Worm (Caenorhabditis elegans) whole organism, mixed stage, embryonic: Measurements from ENCODE around the gene sma-3.

Experiments used
- M03D4.4 ChIP-seq: sonication (generic microtip); optimal IDR thresholded peaks from 2 replicates; lab custom pipeline; 2017; ENCODE audit warnings: mild to moderate bottlenecking, missing genetic modification characterization, missing compliant biosample characterization
- bed-3 ChIP-seq: fragments of 200-800 bp; sonication (Bioruptor generic); optimal IDR thresholded peaks from 3 replicates; lab custom pipeline; 2018; ENCODE audit warnings: mild to moderate bottlenecking, missing genetic modification characterization, moderate library complexity, missing compliant biosample characterization
- blmp-1 ChIP-seq: fragments of 150-350 bp; optimal IDR thresholded peaks from 2 replicates; lab custom pipeline; 2014; ENCODE audit warnings: missing biosample characterization, missing genetic modification characterization
- ceh-39 ChIP-seq: fragments of 150-350 bp; optimal IDR thresholded peaks from 2 replicates; lab custom pipeline; 2014; ENCODE audit warnings: missing biosample characterization, missing genetic modification characterization
- ceh-43 ChIP-seq: fragments of 200-800 bp; sonication (Bioruptor generic); optimal IDR thresholded peaks from 2 replicates; lab custom pipeline; 2018; ENCODE audit warnings: mild to moderate bottlenecking, missing genetic modification characterization, moderate library complexity, missing compliant biosample characterization
- ceh-83 ChIP-seq: fragments of 200-800 bp; sonication (Bioruptor generic); optimal IDR thresholded peaks from 2 replicates; lab custom pipeline; 2018; ENCODE audit warnings: mild to moderate bottlenecking, missing genetic modification characterization, missing compliant biosample characterization
- ces-1 ChIP-seq: fragments of 150-350 bp; optimal IDR thresholded peaks from 2 replicates; lab custom pipeline; 2014; ENCODE audit warnings: missing biosample characterization, missing genetic modification reagents, missing genetic modification characterization
- cnd-1 ChIP-seq: fragments of 200-800 bp; sonication (Bioruptor generic); optimal IDR thresholded peaks from 2 replicates; lab custom pipeline; 2018; ENCODE audit warnings: mild to moderate bottlenecking, missing genetic modification characterization, missing compliant biosample characterization
- drap-1 ChIP-seq: fragments of 200-800 bp; sonication (Bioruptor generic); optimal IDR thresholded peaks from 3 replicates; lab custom pipeline; 2018; ENCODE audit warnings: mild to moderate bottlenecking, missing genetic modification characterization, missing compliant biosample characterization
- elt-1 ChIP-seq: sonication (generic microtip); optimal IDR thresholded peaks from 2 replicates; lab custom pipeline; 2017; ENCODE audit warnings: missing genetic modification characterization, mild to moderate bottlenecking, missing compliant biosample characterization, antibody characterized with exemption, moderate library complexity, borderline replicate concordance; ENCODE audit not compliant: insufficient read depth
- elt-3 ChIP-seq: fragments of 150-350 bp; optimal IDR thresholded peaks from 2 replicates; lab custom pipeline; 2014; ENCODE audit warnings: missing biosample characterization, missing genetic modification characterization
- flh-1 ChIP-seq: fragments of 200-800 bp; sonication (Bioruptor generic); optimal IDR thresholded peaks from 2 replicates; lab custom pipeline; 2018; ENCODE audit warnings: mild to moderate bottlenecking, missing genetic modification characterization, moderate library complexity, missing compliant biosample characterization
- hlh-1 ChIP-seq: fragments of 150-350 bp; optimal IDR thresholded peaks from 2 replicates; lab custom pipeline; 2014; ENCODE audit warnings: missing biosample characterization, missing genetic modification reagents, missing genetic modification characterization
- lin-13 ChIP-seq: fragments of 150-350 bp; optimal IDR thresholded peaks from 2 replicates; lab custom pipeline; 2014; ENCODE audit warnings: missing biosample characterization, missing genetic modification characterization
- lin-32 ChIP-seq: fragments of 200-800 bp; sonication (Bioruptor generic); optimal IDR thresholded peaks from 2 replicates; lab custom pipeline; 2018; ENCODE audit warnings: mild to moderate bottlenecking, missing genetic modification characterization, missing compliant biosample characterization
- lsy-2 ChIP-seq: fragments of 150-350 bp; optimal IDR thresholded peaks from 2 replicates; lab custom pipeline; 2014; ENCODE audit warnings: missing biosample characterization, missing genetic modification characterization
- mab-5 ChIP-seq: fragments of 150-350 bp; optimal IDR thresholded peaks from 2 replicates; lab custom pipeline; 2014; ENCODE audit warnings: missing biosample characterization, missing genetic modification characterization
- mep-1 ChIP-seq: fragments of 150-350 bp; optimal IDR thresholded peaks from 2 replicates; lab custom pipeline; 2017; ENCODE audit warnings: missing biosample characterization, missing genetic modification reagents, missing genetic modification characterization, inconsistent platforms
- mls-2 ChIP-seq: sonication (generic microtip); optimal IDR thresholded peaks from 2 replicates; lab custom pipeline; 2016; ENCODE audit warnings: mild to moderate bottlenecking, missing genetic modification characterization, moderate library complexity, missing compliant biosample characterization
- nhr-2 ChIP-seq: fragments of 150-350 bp; optimal IDR thresholded peaks from 2 replicates; lab custom pipeline; 2014; ENCODE audit warnings: missing biosample characterization, missing genetic modification characterization
- nhr-237 ChIP-seq: fragments of 150-350 bp; optimal IDR thresholded peaks from 2 replicates; lab custom pipeline; 2014; ENCODE audit warnings: missing biosample characterization, missing genetic modification characterization
- nhr-28 ChIP-seq: fragments of 150-350 bp; optimal IDR thresholded peaks from 2 replicates; lab custom pipeline; 2014; ENCODE audit warnings: missing biosample characterization, missing genetic modification characterization
- nhr-76 ChIP-seq: sonication (generic microtip); optimal IDR thresholded peaks from 2 replicates; lab custom pipeline; 2017; ENCODE audit warnings: missing biosample characterization, missing genetic modification characterization
- pha-4 ChIP-seq: fragments of 150-350 bp; optimal IDR thresholded peaks from 2 replicates; lab custom pipeline; 2018; ENCODE audit warnings: missing biosample characterization, missing genetic modification reagents, missing genetic modification characterization
- sem-2 ChIP-seq: fragments of 200-800 bp; sonication (Bioruptor generic); optimal IDR thresholded peaks from 2 replicates; lab custom pipeline; 2018; ENCODE audit warnings: mild to moderate bottlenecking, missing genetic modification characterization, missing compliant biosample characterization
- snpc-4 ChIP-seq: fragments of 150-350 bp; optimal IDR thresholded peaks from 2 replicates; lab custom pipeline; 2014; ENCODE audit warnings: missing biosample characterization, missing genetic modification characterization
- sptf-1 ChIP-seq: sonication (generic microtip); optimal IDR thresholded peaks from 2 replicates; lab custom pipeline; 2017; ENCODE audit warnings: mild to moderate bottlenecking, missing genetic modification characterization, moderate library complexity, missing compliant biosample characterization
- tbx-8 ChIP-seq: fragments of 200-800 bp; sonication (Bioruptor generic); optimal IDR thresholded peaks from 2 replicates; lab custom pipeline; 2018; ENCODE audit warnings: mild to moderate bottlenecking, missing genetic modification characterization, moderate library complexity, missing compliant biosample characterization
- unc-120 ChIP-seq: sonication (generic microtip); optimal IDR thresholded peaks from 2 replicates; lab custom pipeline; 2017; ENCODE audit warnings: missing genetic modification characterization, missing compliant biosample characterization; ENCODE audit not compliant: poor library complexity, severe bottlenecking
- unc-39 ChIP-seq: fragments of 150-350 bp; optimal IDR thresholded peaks from 2 replicates; lab custom pipeline; 2014; ENCODE audit warnings: missing biosample characterization, missing genetic modification characterization
- unc-62 ChIP-seq: fragments of 150-350 bp; optimal IDR thresholded peaks from 2 replicates; lab custom pipeline; 2014; ENCODE audit warnings: missing biosample characterization, missing genetic modification reagents, missing genetic modification characterization
- zip-8 ChIP-seq: fragments of 150-350 bp; optimal IDR thresholded peaks from 2 replicates; lab custom pipeline; 2014; ENCODE audit warnings: missing biosample characterization, missing genetic modification characterization
- ztf-11 ChIP-seq: fragments of 150-350 bp; optimal IDR thresholded peaks from 2 replicates; lab custom pipeline; 2014; ENCODE audit warnings: missing biosample characterization, missing genetic modification characterization

The sma-3 gene

ce11 chrIII:6872534-6873150, 8.9 kb upstream of the sma-3 start, which contains the start of gene K04C2.3:
Gene K04C2.3, plus strand, starts transcription at chrIII:6873089.
- TF ChIP-seq hlh-1 (tag; lab: Kevin White, UChicago), result no peak
- no peak for TF ChIP-seq ceh-83
- no peak for TF ChIP-seq pha-4 (tag; lab: Kevin White, UChicago)
- TF ChIP-seq ceh-43, result no peak
- no peak for TF ChIP-seq drap-1
- TF ChIP-seq snpc-4 (tag; lab: Kevin White, UChicago), result no peak
- no peak for TF ChIP-seq lin-13 (tag; lab: Kevin White, UChicago)
- TF ChIP-seq lsy-2, result no peak
- TF ChIP-seq tbx-8 (GFP tag; lab: Kevin White, UChicago), result no peak
- TF ChIP-seq unc-39 (tag; lab: Kevin White, UChicago), result no peak
- TF ChIP-seq nhr-28 (tag; lab: Kevin White, UChicago), result no peak

- TF ChIP-seq cnd-1 (tag; lab: Kevin White, UChicago), result no peak
- TF ChIP-seq pha-4 (tag; lab: Kevin White, UChicago), result no peak
- peak; percentile 52 for TF ChIP-seq hlh-1 (tag; lab: Kevin White, UChicago)
- TF ChIP-seq nhr-2, result peak; percentile 46
- TF ChIP-seq mls-2 (tag; lab: Kevin White, UChicago), result no peak
- TF ChIP-seq, all 35 proteins: peak for 2
Measured at ce11 chrIII:6871668-6872067, 7.9 kb upstream of the sma-3 start.

DNA sequence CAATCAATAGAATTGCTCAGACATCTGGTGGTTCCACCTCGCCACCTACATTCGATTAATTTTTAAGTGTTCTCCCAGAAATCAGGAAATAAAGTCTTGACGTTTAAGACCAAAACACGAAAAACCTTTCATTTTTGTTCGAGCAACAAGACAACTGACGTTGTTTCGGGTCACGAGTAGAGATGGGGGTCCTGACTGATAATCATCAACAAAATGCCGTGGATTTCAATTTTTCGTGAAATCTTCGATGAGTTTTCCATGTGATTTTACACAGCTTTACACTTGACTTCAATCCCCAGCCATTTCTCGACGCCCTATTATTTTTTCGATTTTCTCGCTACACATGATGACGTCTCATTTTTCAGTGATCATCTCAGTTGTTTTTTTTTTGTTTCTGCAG, 7.3 kb upstream of the sma-3 start:
- TF ChIP-seq blmp-1 (tag; lab: Kevin White, UChicago), result no peak
- no peak for TF ChIP-seq unc-62 (GFP tag; lab: Kevin White, UChicago)
- TF ChIP-seq sptf-1, result no peak
- no peak for TF ChIP-seq sem-2 (GFP tag; lab: Kevin White, UChicago)
- TF ChIP-seq drap-1, result no peak
- no peak for TF ChIP-seq nhr-2
- TF ChIP-seq mab-5 (tag; lab: Kevin White, UChicago), result no peak
- no peak for TF ChIP-seq elt-1 (tag; lab: Kevin White, UChicago)
- no peak for TF ChIP-seq ceh-39 (tag; lab: Kevin White, UChicago)
- TF ChIP-seq elt-3 (tag; lab: Kevin White, UChicago), result no peak
- TF ChIP-seq unc-39 (tag; lab: Kevin White, UChicago), result no peak
- TF ChIP-seq, all 35 proteins: peak for 0

DNA sequence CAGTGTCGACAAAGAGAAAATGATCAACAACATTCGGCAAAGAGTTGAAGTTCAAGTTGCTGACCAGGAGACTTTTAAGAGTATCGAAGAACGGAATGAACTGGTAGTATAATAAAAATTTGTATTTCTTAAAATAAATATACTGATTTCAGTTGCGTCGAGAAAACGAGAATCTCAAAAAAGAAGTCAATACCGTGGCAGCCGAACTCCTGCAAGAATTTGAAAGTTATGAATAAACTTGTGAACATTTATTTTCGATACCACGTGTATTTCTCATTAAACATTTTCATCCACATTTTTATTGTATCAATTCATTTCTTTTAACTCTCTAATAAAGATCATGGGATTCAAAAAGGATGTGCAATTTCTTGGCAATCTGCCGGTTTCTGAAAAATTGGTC, 6.2 kb upstream of the sma-3 start, which contains the start of gene K04C2.8:
Gene K04C2.8 (plus strand): TSS at position 301 of the 400 bp plus-strand sequence.
- TF ChIP-seq tbx-8 (GFP tag; lab: Kevin White, UChicago) (no peak), blmp-1 (tag; lab: Kevin White, UChicago) (no peak), drap-1 (no peak), snpc-4 (tag; lab: Kevin White, UChicago) (no peak), ces-1 (GFP tag; lab: Kevin White, UChicago) (no peak), mab-5 (tag; lab: Kevin White, UChicago) (no peak), unc-120 (tag; lab: Kevin White, UChicago) (no peak), elt-3 (tag; lab: Kevin White, UChicago) (no peak), ceh-43 (no peak), lin-32 (GFP tag; lab: Kevin White, UChicago) (no peak), zip-8 (tag; lab: Kevin White, UChicago) (no peak), bed-3 (GFP tag; lab: Kevin White, UChicago) (no peak)

DNA sequence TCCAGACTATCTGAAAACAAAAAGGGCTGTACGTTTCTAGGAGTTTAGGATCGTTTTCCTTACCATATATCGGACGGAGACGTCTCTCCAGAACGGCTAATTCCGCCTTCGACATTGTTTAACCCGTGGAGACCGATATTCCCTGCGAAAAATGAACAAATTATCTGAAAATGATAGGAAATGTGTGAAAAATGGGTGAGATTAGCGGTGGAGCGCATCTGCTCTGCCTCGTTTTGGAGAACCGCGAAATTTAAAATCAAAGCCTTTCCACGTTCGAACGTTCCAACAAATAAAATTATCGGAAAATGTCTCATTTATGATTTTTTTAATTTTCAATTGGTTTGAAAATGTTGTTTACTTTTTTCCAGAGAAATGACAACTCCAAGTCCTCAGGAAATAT, 5.5 kb upstream of the sma-3 start, which contains the start of the genes cra-1 and kbp-1:
Gene cra-1 (minus strand): TSS at position 193 of the 400 bp plus-strand sequence.
Gene kbp-1 (plus strand): TSS at position 366 of the 400 bp plus-strand sequence.
- TF ChIP-seq ceh-43 (no peak), mab-5 (tag; lab: Kevin White, UChicago) (no peak), lsy-2 (peak; percentile 48), mep-1 (tag; lab: Kevin White, UChicago) (peak; percentile 58), sptf-1 (no peak), pha-4 (tag; lab: Kevin White, UChicago) (no peak), unc-39 (tag; lab: Kevin White, UChicago) (no peak), M03D4.4 (tag; lab: Kevin White, UChicago) (no peak), mls-2 (tag; lab: Kevin White, UChicago) (no peak), ztf-11 (tag; lab: Kevin White, UChicago) (no peak), unc-120 (tag; lab: Kevin White, UChicago) (peak; percentile 85), flh-1 (GFP tag; lab: Kevin White, UChicago) (no peak), nhr-237 (no peak), elt-3 (tag; lab: Kevin White, UChicago) (no peak), lin-13 (tag; lab: Kevin White, UChicago) (peak; percentile 11), zip-8 (tag; lab: Kevin White, UChicago) (no peak), blmp-1 (tag; lab: Kevin White, UChicago) (no peak), ces-1 (GFP tag; lab: Kevin White, UChicago) (no peak), elt-1 (tag; lab: Kevin White, UChicago) (no peak), ceh-83 (no peak), bed-3 (GFP tag; lab: Kevin White, UChicago) (no peak), tbx-8 (GFP tag; lab: Kevin White, UChicago) (no peak), lin-32 (GFP tag; lab: Kevin White, UChicago) (no peak), hlh-1 (tag; lab: Kevin White, UChicago) (no peak), sem-2 (GFP tag; lab: Kevin White, UChicago) (no peak), nhr-76 (no peak), nhr-2 (no peak)
- TF ChIP-seq, all 35 proteins: peak for 4
